Worm (Caenorhabditis elegans) whole organism, late embryonic: ENCODE results near the gene F08G2.4.
A peak's percentile ranks its signal among the peaks of the same experiment; 100 is the strongest.
"Not testable (repeated sequence)": the region's sequence is repeated elsewhere in the genome, so short reads cannot be mapped to it uniquely, and the experiment has no call there.

Source experiments
- C08G9.2 ChIP-seq: sonication (generic microtip); optimal IDR thresholded peaks from 2 replicates; lab custom pipeline; 2016; ENCODE audit warnings: mild to moderate bottlenecking, missing genetic modification characterization, moderate library complexity, missing compliant biosample characterization
- K02D7.2 ChIP-seq: sonication (generic microtip); optimal IDR thresholded peaks from 2 replicates; lab custom pipeline; 2017; ENCODE audit warnings: mild to moderate bottlenecking, missing genetic modification characterization, missing compliant biosample characterization
- K09A11.1 ChIP-seq: sonication (generic microtip); optimal IDR thresholded peaks from 2 replicates; lab custom pipeline; 2017; ENCODE audit warnings: antibody characterized with exemption, mild to moderate bottlenecking, missing genetic modification characterization, missing compliant biosample characterization; ENCODE audit not compliant: insufficient read depth
- T23F11.4 ChIP-seq: fragments of 200-800 bp; sonication (Bioruptor generic); optimal IDR thresholded peaks from 2 replicates; lab custom pipeline; 2018; ENCODE audit warnings: mild to moderate bottlenecking, missing genetic modification characterization, missing compliant biosample characterization
- Y22D7AL.16 ChIP-seq: sonication (generic microtip); optimal IDR thresholded peaks from 2 replicates; lab custom pipeline; 2016; ENCODE audit warnings: missing genetic modification characterization, missing compliant biosample characterization
- ama-1 ChIP-seq: fragments of 150-350 bp; optimal IDR thresholded peaks from 2 replicates; lab custom pipeline; 2014
- ceh-18 ChIP-seq: sonication (generic microtip); optimal IDR thresholded peaks from 2 replicates; lab custom pipeline; 2016; ENCODE audit warnings: missing genetic modification characterization, missing compliant biosample characterization
- ceh-19 ChIP-seq: fragments of 200-800 bp; sonication (Bioruptor generic); optimal IDR thresholded peaks from 2 replicates; lab custom pipeline; 2018; ENCODE audit warnings: mild to moderate bottlenecking, missing genetic modification characterization, missing compliant biosample characterization
- ceh-24 ChIP-seq: sonication (generic microtip); optimal IDR thresholded peaks from 2 replicates; lab custom pipeline; 2016; ENCODE audit warnings: mild to moderate bottlenecking, missing genetic modification characterization, missing compliant biosample characterization
- ceh-30 ChIP-seq: fragments of 150-350 bp; optimal IDR thresholded peaks from 2 replicates; lab custom pipeline; 2014; ENCODE audit warnings: missing biosample characterization, missing genetic modification characterization
- ceh-34 ChIP-seq: sonication (generic microtip); optimal IDR thresholded peaks from 2 replicates; lab custom pipeline; 2016; ENCODE audit warnings: mild to moderate bottlenecking, missing genetic modification characterization, missing compliant biosample characterization
- ceh-6 ChIP-seq: fragments of 200-800 bp; sonication (Bioruptor generic); optimal IDR thresholded peaks from 2 replicates; lab custom pipeline; 2018; ENCODE audit warnings: mild to moderate bottlenecking, missing genetic modification characterization, missing compliant biosample characterization
- ceh-9 ChIP-seq: sonication (generic microtip); optimal IDR thresholded peaks from 2 replicates; lab custom pipeline; 2016; ENCODE audit warnings: mild to moderate bottlenecking, missing genetic modification characterization, inconsistent platforms, missing compliant biosample characterization
- dve-1 ChIP-seq: sonication (generic microtip); optimal IDR thresholded peaks from 2 replicates; lab custom pipeline; 2017; ENCODE audit warnings: antibody characterized with exemption, mild to moderate bottlenecking, missing genetic modification characterization, missing compliant biosample characterization
- ets-4 ChIP-seq: sonication (generic microtip); optimal IDR thresholded peaks from 2 replicates; lab custom pipeline; 2016; ENCODE audit warnings: missing genetic modification characterization, missing compliant biosample characterization
- fkh-10 ChIP-seq: fragments of 150-350 bp; optimal IDR thresholded peaks from 2 replicates; lab custom pipeline; 2014; ENCODE audit warnings: missing biosample characterization, missing genetic modification reagents, missing genetic modification characterization
- hlh-15 ChIP-seq: sonication (generic microtip); optimal IDR thresholded peaks from 2 replicates; lab custom pipeline; 2016; ENCODE audit warnings: missing genetic modification characterization, missing compliant biosample characterization
- hlh-6 ChIP-seq: sonication (generic microtip); optimal IDR thresholded peaks from 2 replicates; lab custom pipeline; 2016; ENCODE audit warnings: missing genotype, missing genetic modification characterization, missing compliant biosample characterization
- lim-6 ChIP-seq: sonication (generic microtip); optimal IDR thresholded peaks from 2 replicates; lab custom pipeline; 2016; ENCODE audit warnings: missing genetic modification characterization, missing compliant biosample characterization
- madf-2 ChIP-seq: sonication (generic microtip); optimal IDR thresholded peaks from 2 replicates; lab custom pipeline; 2017; ENCODE audit warnings: missing genetic modification characterization, missing compliant biosample characterization
- mec-3 ChIP-seq: sonication (generic microtip); optimal IDR thresholded peaks from 2 replicates; lab custom pipeline; 2016; ENCODE audit warnings: borderline replicate concordance, missing genetic modification characterization, missing compliant biosample characterization
- npax-4 ChIP-seq: sonication (generic microtip); optimal IDR thresholded peaks from 2 replicates; lab custom pipeline; 2016; ENCODE audit warnings: missing genetic modification characterization, missing compliant biosample characterization
- odd-2 ChIP-seq: sonication (generic microtip); optimal IDR thresholded peaks from 2 replicates; lab custom pipeline; 2017; ENCODE audit warnings: antibody characterized with exemption, mild to moderate bottlenecking, missing genetic modification characterization, missing compliant biosample characterization
- pax-1 ChIP-seq: fragments of 150-350 bp; optimal IDR thresholded peaks from 2 replicates; lab custom pipeline; 2014; ENCODE audit warnings: missing biosample characterization, missing genetic modification characterization
- pqm-1 ChIP-seq: sonication (generic microtip); optimal IDR thresholded peaks from 2 replicates; lab custom pipeline; 2016; ENCODE audit warnings: missing genetic modification characterization, missing compliant biosample characterization
- sdc-2 ChIP-seq: sonication (generic microtip); optimal IDR thresholded peaks from 2 replicates; lab custom pipeline; 2016; ENCODE audit warnings: missing genotype, missing genetic modification characterization, missing compliant biosample characterization
- sox-2 ChIP-seq: fragments of 200-800 bp; sonication (Bioruptor generic); IDR thresholded peaks from 2 replicates; pipeline ENCODE4 v1.3.6; 2022; ENCODE audit warnings: missing genetic modification reagents, missing genetic modification characterization, missing compliant biosample characterization
- tbx-2 ChIP-seq: sonication (generic microtip); optimal IDR thresholded peaks from 2 replicates; lab custom pipeline; 2016; ENCODE audit warnings: missing genetic modification characterization, missing compliant biosample characterization
- tbx-7 ChIP-seq: sonication (generic microtip); optimal IDR thresholded peaks from 2 replicates; lab custom pipeline; 2016; ENCODE audit warnings: missing genotype, missing genetic modification characterization, missing compliant biosample characterization
- unc-3 ChIP-seq, 2 experiments: fragments of 200-800 bp in 1 of 2; sonication (Bioruptor generic) in 1 of 2; sonication (generic microtip) in 1 of 2; conservative IDR thresholded peaks in 1 of 2; optimal IDR thresholded peaks in 1 of 2; 2 replicates each; pipeline versions ENCODE4 v1.3.6 to Lab custom; 2016 to 2022; ENCODE audit warnings: missing compliant biosample characterization in 2 of 2, missing genetic modification characterization in 2 of 2, missing genetic modification reagents in 1 of 2
- unc-42 ChIP-seq: sonication (generic microtip); optimal IDR thresholded peaks from 2 replicates; lab custom pipeline; 2016; ENCODE audit warnings: missing genotype, missing genetic modification characterization, missing compliant biosample characterization
- unc-55 ChIP-seq: sonication (generic microtip); optimal IDR thresholded peaks from 2 replicates; lab custom pipeline; 2017; ENCODE audit warnings: missing biosample characterization, missing genetic modification reagents, missing genetic modification characterization
- unc-86 ChIP-seq: sonication (generic microtip); optimal IDR thresholded peaks from 2 replicates; lab custom pipeline; 2016; ENCODE audit warnings: missing genetic modification characterization, missing compliant biosample characterization
- zip-5 ChIP-seq: sonication (generic microtip); optimal IDR thresholded peaks from 2 replicates; lab custom pipeline; 2016; ENCODE audit warnings: missing genetic modification characterization, missing compliant biosample characterization
- ztf-16 ChIP-seq: sonication (generic microtip); optimal IDR thresholded peaks from 2 replicates; lab custom pipeline; 2017; ENCODE audit warnings: missing genetic modification characterization, missing compliant biosample characterization

The F08G2.4 gene

ce11 chrII:13812335-13812734, 18.1 kb upstream of the F08G2.4 start:
- TF ChIP-seq ama-1 (lab: Kevin White, UChicago) (no peak), unc-42 (tag; lab: Kevin White, UChicago) (peak; percentile 58)

ce11 chrII:13813413-13813812, 17.0 kb upstream of the F08G2.4 start:
- TF ChIP-seq unc-42 (tag; lab: Kevin White, UChicago) (peak; percentile 81), pqm-1 (tag; lab: Kevin White, UChicago) (no peak)
- TF ChIP-seq, all 69 proteins: peak for 1

ce11 chrII:13813950-13814349, 16.5 kb upstream of the F08G2.4 start:
- TF ChIP-seq unc-55 (GFP tag; lab: Kevin White, UChicago) (no peak), ceh-24 (tag; lab: Kevin White, UChicago) (no peak), unc-42 (tag; lab: Kevin White, UChicago) (no peak), ceh-30 (tag; lab: Kevin White, UChicago) (no peak), zip-5 (no peak), sox-2 (GFP tag; lab: Robert Waterston, UW) (no peak), mec-3 (no peak), K02D7.2 (tag; lab: Kevin White, UChicago) (no peak), madf-2 (no peak), sdc-2 (no peak), dve-1 (tag; lab: Kevin White, UChicago) (no peak), ceh-34 (tag; lab: Kevin White, UChicago) (no peak), lim-6 (tag; lab: Kevin White, UChicago) (no peak)

ce11 chrII:13815513-13815912, 14.9 kb upstream of the F08G2.4 start:
- TF ChIP-seq tbx-7 (tag; lab: Kevin White, UChicago) (no peak), ceh-30 (tag; lab: Kevin White, UChicago) (no peak), ceh-18 (tag; lab: Kevin White, UChicago) (no peak), tbx-2 (tag; lab: Kevin White, UChicago) (no peak), fkh-10 (GFP tag; lab: Kevin White, UChicago) (no peak), ceh-9 (no peak), ets-4 (no peak), ceh-6 (GFP tag; lab: Kevin White, UChicago) (no peak), ceh-34 (tag; lab: Kevin White, UChicago) (no peak), sdc-2 (no peak), ztf-16 (tag; lab: Kevin White, UChicago) (no peak), hlh-15 (tag; lab: Kevin White, UChicago) (no peak), C08G9.2 (tag; lab: Kevin White, UChicago) (no peak)

ce11 chrII:13817474-13817873, 12.9 kb upstream of the F08G2.4 start:
- peak; percentile 19 for TF ChIP-seq K09A11.1 (tag; lab: Kevin White, UChicago)
- peak; percentile 66 for TF ChIP-seq ama-1 (lab: Kevin White, UChicago)

- TF ChIP-seq hlh-6 (tag; lab: Kevin White, UChicago); fkh-10 (GFP tag; lab: Kevin White, UChicago); zip-5: not testable (repeated sequence)
These were observed 12.4 kb upstream of the F08G2.4 start, which contains the start of gene his-16 for ce11 chrII:13818043-13818442. Gene his-16, minus strand, starts transcription at chrII:13818143.

ce11 chrII:13828597-13828996, 1.8 kb upstream of the F08G2.4 start, which contains the start of gene his-42:
Gene his-42, minus strand, starts transcription at chrII:13828697.
- TF ChIP-seq odd-2 (no peak), npax-4 (no peak), sox-2 (GFP tag; lab: Robert Waterston, UW) (no peak), unc-86 (tag; lab: Kevin White, UChicago) (no peak), K02D7.2 (tag; lab: Kevin White, UChicago) (no peak), unc-55 (GFP tag; lab: Kevin White, UChicago) (no peak), pax-1 (no peak), T23F11.4 (GFP tag; lab: Kevin White, UChicago) (no peak), unc-3 (GFP tag; conservative IDR thresholded peaks at IDR 0.05; lab: Robert Waterston, UW) (no peak), unc-3 (tag; optimal IDR thresholded peaks at IDR 0.05; lab: Kevin White, UChicago) (no peak), Y22D7AL.16 (tag; lab: Kevin White, UChicago) (no peak), tbx-7 (tag; lab: Kevin White, UChicago) (no peak), sdc-2 (no peak), ceh-19 (GFP tag; lab: Kevin White, UChicago) (no peak)
